Fruit fly (Drosophila melanogaster): ENCODE measurements around the gene Orct.
A peak's percentile ranks its signal among the peaks of the same experiment; 100 is the strongest.

The Orct gene

DNA sequence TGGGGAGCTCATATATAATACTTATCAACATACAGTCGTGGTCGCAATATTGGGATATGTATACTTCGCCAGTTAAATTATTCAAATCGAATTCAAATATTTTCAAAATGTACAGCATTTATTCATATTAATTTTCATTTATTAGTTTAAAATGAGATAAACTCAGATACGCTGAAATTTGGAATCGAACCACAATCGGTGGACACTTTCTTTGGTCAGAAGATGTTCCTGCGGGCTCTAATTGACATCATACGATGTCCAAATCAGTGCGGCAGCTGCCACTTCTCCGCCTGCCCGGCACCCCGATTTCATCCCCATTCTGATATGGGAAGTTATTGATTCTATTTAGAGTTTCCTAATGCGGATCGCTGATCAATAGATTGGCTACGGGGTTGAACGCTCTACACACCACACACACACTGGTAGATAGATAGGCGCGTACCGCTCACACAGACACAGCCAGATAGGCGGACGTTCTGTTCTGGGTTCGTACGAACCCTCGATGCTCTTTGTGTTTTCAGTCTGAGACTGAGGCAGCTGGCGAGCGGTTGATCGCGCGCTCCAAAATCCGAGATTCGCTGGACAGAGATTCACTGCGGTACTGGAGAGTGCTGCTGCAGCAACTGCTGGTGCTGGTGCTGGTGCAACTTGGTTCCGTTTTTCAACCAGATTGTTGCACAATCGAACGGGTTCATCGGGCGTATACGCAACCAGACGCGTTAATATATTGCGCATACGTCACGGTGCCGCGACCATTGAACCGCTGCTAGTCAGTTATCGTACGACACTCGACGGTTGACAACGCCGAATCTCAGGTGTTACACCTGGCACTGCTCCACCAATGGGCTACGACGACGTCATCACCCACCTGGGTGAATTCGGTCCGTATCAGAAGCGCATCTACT lies at the start of gene Orct:
Gene Orct, plus strand, starts transcription at position 157 of the 905 bp plus-strand sequence.
- TF ChIP-seq Sin3A (optimal IDR thresholded peaks at IDR 0.05): no peak
- TF ChIP-seq psq (optimal IDR thresholded peaks at IDR 0.05): no peak
- no peak for TF ChIP-seq Myc (optimal IDR thresholded peaks at IDR 0.05)

- TF ChIP-seq ttk (optimal IDR thresholded peaks at IDR 0.05) (no peak), insv (optimal IDR thresholded peaks at IDR 0.05) (no peak), h (optimal IDR thresholded peaks at IDR 0.05) (no peak), psq (optimal IDR thresholded peaks at IDR 0.05) (no peak), Myc (optimal IDR thresholded peaks at IDR 0.05) (no peak), Sin3A (optimal IDR thresholded peaks at IDR 0.05) (no peak)
These were observed 49.3 kb upstream of the Orct start, which contains the start of the genes Spps and CG13609 for dm6 chr3R:24226744-24227143. Spps (minus strand) TSS chr3R:24226934. CG13609 (plus strand) TSS chr3R:24227023.

DNA sequence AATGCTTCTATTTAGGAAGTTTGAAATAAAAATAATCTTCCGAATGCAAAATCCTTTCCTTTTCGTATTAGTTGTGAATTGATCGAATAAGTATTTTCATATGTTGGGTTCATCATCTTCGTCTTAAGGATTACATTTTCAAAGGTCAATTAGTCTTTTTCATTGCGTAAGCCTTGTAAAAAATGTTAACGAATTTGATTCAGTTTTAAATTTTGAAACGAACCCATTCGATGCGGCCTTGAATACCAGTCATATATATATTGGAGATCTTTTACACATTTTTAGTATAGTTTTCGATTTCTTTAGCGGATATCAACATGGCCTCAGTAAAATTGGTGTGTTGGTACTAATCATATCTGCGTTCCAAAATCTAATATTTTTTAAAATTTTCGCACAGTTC lies 47.4 kb upstream of the Orct start, which contains the start of gene Acp95EF:
Gene Acp95EF, plus strand, starts transcription at position 301 of the 400 bp plus-strand sequence.
- TF ChIP-seq h (optimal IDR thresholded peaks at IDR 0.05) (no peak), Myc (optimal IDR thresholded peaks at IDR 0.05) (no peak), ttk (optimal IDR thresholded peaks at IDR 0.05) (no peak), psq (optimal IDR thresholded peaks at IDR 0.05) (no peak), insv (optimal IDR thresholded peaks at IDR 0.05) (no peak), Sin3A (optimal IDR thresholded peaks at IDR 0.05) (no peak)

dm6 chr3R:24229870-24230422 lies 46.1 kb upstream of the Orct start, which contains the start of gene Spase22-23:
Spase22-23 (minus strand) TSS chr3R:24230035.
- TF ChIP-seq Sin3A (optimal IDR thresholded peaks at IDR 0.05) (no peak), Myc (optimal IDR thresholded peaks at IDR 0.05) (no peak), ttk (optimal IDR thresholded peaks at IDR 0.05) (no peak), h (optimal IDR thresholded peaks at IDR 0.05) (no peak), psq (optimal IDR thresholded peaks at IDR 0.05) (no peak), insv (optimal IDR thresholded peaks at IDR 0.05) (no peak)

dm6 chr3R:24230423-24231205 lies 45.4 kb upstream of the Orct start, which contains the start of gene mask:
mask (plus strand) TSS chr3R:24230562.
- TF ChIP-seq psq (optimal IDR thresholded peaks at IDR 0.05) (no peak), insv (optimal IDR thresholded peaks at IDR 0.05) (no peak), Sin3A (optimal IDR thresholded peaks at IDR 0.05) (no peak), Myc (optimal IDR thresholded peaks at IDR 0.05) (no peak), ttk (optimal IDR thresholded peaks at IDR 0.05) (no peak), h (optimal IDR thresholded peaks at IDR 0.05) (no peak)

dm6 chr3R:24231206-24231502 lies 44.9 kb upstream of the Orct start:
- TF ChIP-seq psq (optimal IDR thresholded peaks at IDR 0.05) (peak; percentile 62), Myc (optimal IDR thresholded peaks at IDR 0.05) (no peak)

DNA sequence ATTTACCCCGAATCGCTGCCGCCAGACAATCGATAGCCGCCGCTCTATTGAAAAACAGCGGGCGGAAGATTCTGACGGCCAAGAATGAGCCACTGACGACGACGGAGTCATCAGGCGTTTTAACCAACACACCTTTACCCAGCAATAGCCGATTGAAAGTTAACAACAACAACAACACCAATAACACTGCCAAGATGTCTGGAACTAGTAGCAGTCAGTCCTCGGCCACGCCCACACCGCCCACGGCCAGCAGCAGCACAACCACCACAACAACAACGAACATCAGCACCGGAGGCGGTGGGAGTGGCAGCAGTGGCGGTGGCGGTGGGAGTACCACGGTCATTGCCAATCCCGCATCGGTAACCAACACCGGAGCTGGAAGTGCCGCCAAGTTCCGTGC lies 44.1 kb upstream of the Orct start:
- no peak for TF ChIP-seq Sin3A (optimal IDR thresholded peaks at IDR 0.05)
- no peak for TF ChIP-seq Myc (optimal IDR thresholded peaks at IDR 0.05)
- TF ChIP-seq ttk (optimal IDR thresholded peaks at IDR 0.05): peak; percentile 90
- no peak for TF ChIP-seq insv (optimal IDR thresholded peaks at IDR 0.05)
- TF ChIP-seq h (optimal IDR thresholded peaks at IDR 0.05): no peak
- no peak for TF ChIP-seq psq (optimal IDR thresholded peaks at IDR 0.05)

- TF ChIP-seq insv (optimal IDR thresholded peaks at IDR 0.05) (no peak), psq (optimal IDR thresholded peaks at IDR 0.05) (no peak), Sin3A (optimal IDR thresholded peaks at IDR 0.05) (no peak), h (optimal IDR thresholded peaks at IDR 0.05) (no peak), Myc (optimal IDR thresholded peaks at IDR 0.05) (no peak), ttk (optimal IDR thresholded peaks at IDR 0.05) (no peak)
These were observed 42.5 kb upstream of the Orct start for dm6 chr3R:24233366-24234161.

- peak; percentile 53 for TF ChIP-seq psq (optimal IDR thresholded peaks at IDR 0.05)
- TF ChIP-seq ttk (optimal IDR thresholded peaks at IDR 0.05): no peak
These were observed 41.9 kb upstream of the Orct start for dm6 chr3R:24234162-24234529.

- TF ChIP-seq ttk (optimal IDR thresholded peaks at IDR 0.05): no peak
- TF ChIP-seq h (optimal IDR thresholded peaks at IDR 0.05): no peak
- no peak for TF ChIP-seq insv (optimal IDR thresholded peaks at IDR 0.05)
- TF ChIP-seq psq (optimal IDR thresholded peaks at IDR 0.05): no peak
- no peak for TF ChIP-seq Sin3A (optimal IDR thresholded peaks at IDR 0.05)
- no peak for TF ChIP-seq Myc (optimal IDR thresholded peaks at IDR 0.05)
These were observed 41.3 kb upstream of the Orct start for dm6 chr3R:24234721-24235120.

DNA sequence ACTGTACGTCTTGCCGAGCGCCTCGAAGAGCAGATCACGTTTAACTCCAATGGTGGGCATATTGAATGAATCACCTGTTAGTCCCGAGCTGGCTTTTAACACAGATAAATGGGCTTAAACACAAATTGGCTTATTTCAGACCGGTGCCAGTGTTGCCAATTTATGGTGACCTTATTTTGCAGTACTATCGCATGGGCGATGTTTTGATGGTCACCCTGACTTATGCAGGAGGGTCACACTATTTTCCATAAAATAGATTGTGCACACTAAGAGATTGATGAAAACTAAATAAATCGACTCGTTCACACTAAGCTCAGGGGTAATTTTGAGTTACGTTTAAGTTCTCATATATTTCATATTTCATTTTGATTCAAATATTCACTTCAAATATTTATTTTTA lies 23.6 kb upstream of the Orct start, which contains the start of gene beta-PheRS:
Gene beta-PheRS, minus strand, starts transcription at position 186 of the 400 bp plus-strand sequence.
- TF ChIP-seq psq (optimal IDR thresholded peaks at IDR 0.05) (no peak), Myc (optimal IDR thresholded peaks at IDR 0.05) (no peak), insv (optimal IDR thresholded peaks at IDR 0.05) (no peak), h (optimal IDR thresholded peaks at IDR 0.05) (no peak), Sin3A (optimal IDR thresholded peaks at IDR 0.05) (no peak), ttk (optimal IDR thresholded peaks at IDR 0.05) (no peak)
